Worm (Caenorhabditis elegans) whole organism, L4 larva: Measurements from ENCODE around the gene F07C6.2.

Source experiments
- F26F4.8 ChIP-seq: fragments of 200-800 bp; sonication (Bioruptor generic); conservative IDR thresholded peaks from 2 replicates; pipeline ENCODE4 v1.3.6; 2022; ENCODE audit warnings: missing genetic modification characterization, missing compliant biosample characterization
- F37D6.2 ChIP-seq: sonication (generic microtip); optimal IDR thresholded peaks from 2 replicates; lab custom pipeline; 2016; ENCODE audit warnings: mild to moderate bottlenecking, missing genetic modification characterization, missing compliant biosample characterization
- F49E8.2 ChIP-seq: sonication (generic microtip); optimal IDR thresholded peaks from 2 replicates; lab custom pipeline; 2016; ENCODE audit warnings: missing compliant biosample characterization, mild to moderate bottlenecking, missing genetic modification characterization, borderline replicate concordance
- lin-39 ChIP-seq: fragments of 150-350 bp; optimal IDR thresholded peaks from 2 replicates; lab custom pipeline; 2014; ENCODE audit warnings: missing biosample characterization, missing genetic modification reagents, missing genetic modification characterization
- madf-5 ChIP-seq, 2 experiments: fragments of 200-800 bp; sonication (Bioruptor generic); IDR thresholded peaks; 2 replicates each; pipeline ENCODE4 v1.3.6; 2022; ENCODE audit warnings: missing compliant biosample characterization in 2 of 2, missing genetic modification characterization in 2 of 2
- mdl-1 ChIP-seq, 2 experiments: fragments of 150-350 bp in 1 of 2; sonication (generic microtip) in 1 of 2; optimal IDR thresholded peaks; 2 replicates each; lab custom pipeline; 2014 to 2017; ENCODE audit warnings: missing biosample characterization in 2 of 2, missing genetic modification characterization in 2 of 2
- mes-2 ChIP-seq: sonication (generic microtip); optimal IDR thresholded peaks from 2 replicates; lab custom pipeline; 2016; ENCODE audit warnings: missing genotype, mild to moderate bottlenecking, missing genetic modification characterization, missing compliant biosample characterization; ENCODE audit not compliant: poor library complexity, severe bottlenecking
- nhr-102 ChIP-seq: sonication (generic microtip); optimal IDR thresholded peaks from 2 replicates; lab custom pipeline; 2016; ENCODE audit warnings: mild to moderate bottlenecking, missing genetic modification characterization, moderate library complexity, missing compliant biosample characterization
- nhr-237 ChIP-seq: sonication (generic microtip); optimal IDR thresholded peaks from 2 replicates; lab custom pipeline; 2017; ENCODE audit warnings: missing biosample characterization, missing genetic modification characterization
- nhr-25 ChIP-seq: sonication (generic microtip); optimal IDR thresholded peaks from 2 replicates; lab custom pipeline; 2017; ENCODE audit warnings: missing genetic modification characterization, mild to moderate bottlenecking, missing compliant biosample characterization, antibody characterized with exemption, moderate library complexity, borderline replicate concordance; ENCODE audit not compliant: insufficient read depth
- nhr-28 ChIP-seq: fragments of 150-350 bp; optimal IDR thresholded peaks from 2 replicates; lab custom pipeline; 2014; ENCODE audit warnings: missing biosample characterization, missing genetic modification characterization
- unc-130 ChIP-seq: sonication (generic microtip); optimal IDR thresholded peaks from 2 replicates; lab custom pipeline; 2016; ENCODE audit warnings: missing genetic modification reagents, missing genetic modification characterization, missing compliant biosample characterization
- ztf-11 ChIP-seq: fragments of 150-350 bp; optimal IDR thresholded peaks from 2 replicates; lab custom pipeline; 2014; ENCODE audit warnings: missing biosample characterization, missing genetic modification characterization

DNA sequence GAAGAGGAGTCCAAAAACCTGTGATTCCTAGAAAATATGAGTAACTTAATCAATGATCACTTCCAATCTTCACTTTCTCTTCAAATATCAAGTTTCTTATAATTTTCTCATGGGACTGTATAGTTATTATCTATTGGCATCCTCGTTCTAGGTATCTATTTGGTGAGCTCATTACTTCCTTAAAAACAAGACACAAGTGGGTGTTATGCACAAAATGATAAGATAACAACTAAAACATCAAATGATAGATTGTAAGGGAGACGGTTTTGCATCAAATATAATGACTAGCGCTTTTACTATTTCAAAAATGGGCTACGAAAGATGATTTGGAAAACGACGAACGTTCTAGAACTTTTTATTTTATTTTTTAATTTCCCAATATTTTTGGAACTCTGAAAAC lies 25.9 kb upstream of the F07C6.2 start, which contains the start of gene ZK897.10:
- TF ChIP-seq F49E8.2 (tag; lab: Kevin White, UChicago) (no peak), lin-39 (tag; lab: Kevin White, UChicago) (no peak), mes-2 (tag; lab: Kevin White, UChicago) (no peak), F37D6.2 (tag; lab: Kevin White, UChicago) (no peak), madf-5 (GFP tag; IDR thresholded peaks at IDR 0.05; lab: Robert Waterston, UW) (no peak), ztf-11 (tag; lab: Kevin White, UChicago) (no peak), unc-130 (no peak), mdl-1 (tag; optimal IDR thresholded peaks at IDR 0.05; lab: Kevin White, UChicago) (no peak), nhr-102 (tag; lab: Kevin White, UChicago) (no peak), nhr-28 (no peak), nhr-237 (tag; lab: Kevin White, UChicago) (no peak), F26F4.8 (GFP tag; lab: Robert Waterston, UW) (no peak), nhr-25 (tag; lab: Kevin White, UChicago) (no peak)
